Worm (Caenorhabditis elegans) whole organism, L4 larva: ENCODE measurements around the gene sulp-7.

ENCODE experiments used
- F26F4.8 ChIP-seq: fragments of 200-800 bp; sonication (Bioruptor generic); conservative IDR thresholded peaks from 2 replicates; pipeline ENCODE4 v1.3.6; 2022; ENCODE audit warnings: missing genetic modification characterization, missing compliant biosample characterization
- Y75B8A.6 ChIP-seq: fragments of 200-800 bp; sonication (Bioruptor generic); IDR thresholded peaks from 2 replicates; pipeline ENCODE4 v1.3.6; 2022; ENCODE audit warnings: missing genetic modification reagents, missing genetic modification characterization, missing compliant biosample characterization
- aha-1 ChIP-seq: fragments of 150-350 bp; peaks from one replicate; lab custom pipeline; 2014; ENCODE audit warnings: missing biosample characterization, missing genetic modification characterization
- ama-1 ChIP-seq: fragments of 150-350 bp; optimal IDR thresholded peaks from 2 replicates; lab custom pipeline; 2014; ENCODE audit warnings: inconsistent platforms, mixed read lengths
- ceh-28 ChIP-seq: fragments of 150-350 bp; optimal IDR thresholded peaks from 2 replicates; lab custom pipeline; 2014; ENCODE audit warnings: missing biosample characterization, missing genetic modification reagents, missing genetic modification characterization
- cey-2 ChIP-seq: sonication (generic microtip); optimal IDR thresholded peaks from 3 replicates; lab custom pipeline; 2017; ENCODE audit warnings: missing genetic modification characterization, mild to moderate bottlenecking, missing compliant biosample characterization, antibody characterized with exemption, borderline replicate concordance; ENCODE audit not compliant: insufficient read depth
- daf-12 ChIP-seq: fragments of 150-350 bp; optimal IDR thresholded peaks from 2 replicates; lab custom pipeline; 2014; ENCODE audit warnings: missing biosample characterization, missing genetic modification reagents, missing genetic modification characterization
- daf-16 ChIP-seq, 3 experiments: sonication (generic microtip); optimal IDR thresholded peaks; 2 replicates each; lab custom pipeline; 2016 to 2017; ENCODE audit warnings: missing genetic modification characterization in 3 of 3, missing genetic modification reagents in 3 of 3, mild to moderate bottlenecking in 2 of 3, missing compliant biosample characterization in 2 of 3, missing biosample characterization in 1 of 3, moderate library complexity in 1 of 3
- dmd-6 ChIP-seq: fragments of 200-800 bp; sonication (Bioruptor generic); IDR thresholded peaks from 2 replicates; pipeline ENCODE4 v1.3.6; 2022; ENCODE audit warnings: missing genetic modification reagents, missing genetic modification characterization, missing compliant biosample characterization
- dve-1 ChIP-seq: sonication (generic microtip); optimal IDR thresholded peaks from 2 replicates; lab custom pipeline; 2017; ENCODE audit warnings: antibody characterized with exemption, mild to moderate bottlenecking, missing genetic modification characterization, missing compliant biosample characterization; ENCODE audit not compliant: insufficient read depth
- hlh-11 ChIP-seq: fragments of 200-800 bp; sonication (Bioruptor generic); optimal IDR thresholded peaks from 2 replicates; lab custom pipeline; 2018; ENCODE audit warnings: mild to moderate bottlenecking, missing genetic modification characterization, missing compliant biosample characterization
- hlh-30 ChIP-seq: sonication (generic microtip); optimal IDR thresholded peaks from 2 replicates; lab custom pipeline; 2017; ENCODE audit warnings: antibody characterized with exemption, mild to moderate bottlenecking, missing genetic modification characterization, missing compliant biosample characterization; ENCODE audit not compliant: insufficient read depth
- hmg-1.1 ChIP-seq: fragments of 200-800 bp; sonication (Bioruptor generic); IDR thresholded peaks from 2 replicates; pipeline ENCODE4 v1.3.6; 2022; ENCODE audit warnings: missing genetic modification reagents, missing genetic modification characterization, missing compliant biosample characterization
- lin-13 ChIP-seq: fragments of 150-350 bp; optimal IDR thresholded peaks from 2 replicates; lab custom pipeline; 2014; ENCODE audit warnings: missing biosample characterization, missing genetic modification reagents, missing genetic modification characterization
- lin-15B ChIP-seq: fragments of 150-350 bp; sonication (generic microtip); optimal IDR thresholded peaks from 3 replicates; lab custom pipeline; 2014; ENCODE audit warnings: missing biosample characterization, missing genetic modification characterization
- lin-38 ChIP-seq: fragments of 200-800 bp; sonication (Bioruptor generic); IDR thresholded peaks from 2 replicates; pipeline ENCODE4 v1.3.6; 2022; ENCODE audit warnings: missing genetic modification reagents, missing genetic modification characterization, missing compliant biosample characterization
- lsy-2 ChIP-seq, 2 experiments: fragments of 150-350 bp in 1 of 2; sonication (generic microtip) in 1 of 2; optimal IDR thresholded peaks; 2 replicates each; lab custom pipeline; 2014 to 2017; ENCODE audit warnings: missing biosample characterization in 2 of 2, missing genetic modification characterization in 2 of 2
- madf-5 ChIP-seq, 2 experiments: fragments of 200-800 bp; sonication (Bioruptor generic); IDR thresholded peaks; 2 replicates each; pipeline ENCODE4 v1.3.6; 2022; ENCODE audit warnings: missing compliant biosample characterization in 2 of 2, missing genetic modification characterization in 2 of 2
- mdl-1 ChIP-seq, 2 experiments: fragments of 150-350 bp in 1 of 2; sonication (generic microtip) in 1 of 2; optimal IDR thresholded peaks; 2 replicates each; lab custom pipeline; 2014 to 2017; ENCODE audit warnings: missing biosample characterization in 2 of 2, missing genetic modification characterization in 2 of 2
- mdt-29 ChIP-seq: fragments of 200-800 bp; sonication (Bioruptor generic); IDR thresholded peaks from 2 replicates; pipeline ENCODE4 v1.3.6; 2022; ENCODE audit warnings: missing genetic modification reagents, missing genetic modification characterization, missing compliant biosample characterization
- mep-1 ChIP-seq: fragments of 150-350 bp; sonication (generic microtip); optimal IDR thresholded peaks from 3 replicates; lab custom pipeline; 2014; ENCODE audit warnings: missing biosample characterization, missing genetic modification characterization
- mes-2 ChIP-seq: sonication (generic microtip); optimal IDR thresholded peaks from 2 replicates; lab custom pipeline; 2016; ENCODE audit warnings: missing genotype, mild to moderate bottlenecking, missing genetic modification characterization, missing compliant biosample characterization; ENCODE audit not compliant: poor library complexity, severe bottlenecking
- mxl-2 ChIP-seq: fragments of 200-800 bp; sonication (Bioruptor generic); conservative IDR thresholded peaks from 2 replicates; pipeline ENCODE4 v1.3.6; 2022; ENCODE audit warnings: missing genetic modification reagents, missing genetic modification characterization, missing compliant biosample characterization
- mxl-3 ChIP-seq: fragments of 200-800 bp; sonication (Bioruptor generic); optimal IDR thresholded peaks from 2 replicates; lab custom pipeline; 2018; ENCODE audit warnings: mild to moderate bottlenecking, missing genetic modification characterization, missing compliant biosample characterization
- nhr-10 ChIP-seq: fragments of 150-350 bp; optimal IDR thresholded peaks from 2 replicates; lab custom pipeline; 2014; ENCODE audit warnings: missing biosample characterization, missing genetic modification characterization
- nhr-11 ChIP-seq: fragments of 150-350 bp; optimal IDR thresholded peaks from 2 replicates; lab custom pipeline; 2014; ENCODE audit warnings: missing biosample characterization, missing genetic modification characterization
- nhr-237 ChIP-seq: sonication (generic microtip); optimal IDR thresholded peaks from 2 replicates; lab custom pipeline; 2017; ENCODE audit warnings: missing biosample characterization, missing genetic modification characterization
- nhr-28 ChIP-seq: fragments of 150-350 bp; optimal IDR thresholded peaks from 2 replicates; lab custom pipeline; 2014; ENCODE audit warnings: missing biosample characterization, missing genetic modification characterization
- nhr-42 ChIP-seq: fragments of 200-800 bp; sonication (Bioruptor generic); IDR thresholded peaks from 2 replicates; pipeline ENCODE4 v1.3.6; 2022; ENCODE audit warnings: missing genetic modification characterization, missing compliant biosample characterization
- nhr-48 ChIP-seq: sonication (generic microtip); optimal IDR thresholded peaks from 2 replicates; lab custom pipeline; 2016; ENCODE audit warnings: mild to moderate bottlenecking, missing genetic modification characterization, missing compliant biosample characterization
- saeg-2 ChIP-seq: fragments of 200-800 bp; sonication (Bioruptor generic); IDR thresholded peaks from 2 replicates; pipeline ENCODE4 v1.3.6; 2022; ENCODE audit warnings: missing genetic modification reagents, missing genetic modification characterization, missing compliant biosample characterization
- snpc-1.2 ChIP-seq: fragments of 200-800 bp; sonication (Bioruptor generic); IDR thresholded peaks from 2 replicates; pipeline ENCODE4 v1.3.6; 2022; ENCODE audit warnings: missing genetic modification reagents, missing genetic modification characterization, missing compliant biosample characterization
- snpc-4 ChIP-seq: fragments of 150-350 bp; optimal IDR thresholded peaks from 2 replicates; lab custom pipeline; 2014; ENCODE audit warnings: missing biosample characterization, missing genetic modification characterization
- tra-1 ChIP-seq: fragments of 200-800 bp; sonication (Bioruptor generic); IDR thresholded peaks from 2 replicates; pipeline ENCODE4 v1.3.6; 2022; ENCODE audit warnings: missing genetic modification reagents, missing genetic modification characterization, missing compliant biosample characterization
- unc-39 ChIP-seq: sonication (generic microtip); optimal IDR thresholded peaks from 2 replicates; lab custom pipeline; 2017; ENCODE audit warnings: missing biosample characterization, missing genetic modification characterization
- unc-62 ChIP-seq, 3 experiments: fragments of 150-350 bp in 1 of 3; sonication (generic microtip); optimal IDR thresholded peaks in 2 of 3; peaks in 1 of 3; 1 replicate in 1 of 3; 2 replicates in 2 of 3; lab custom pipeline; 2014 to 2017; ENCODE audit warnings: missing biosample characterization in 3 of 3, missing genetic modification characterization in 3 of 3, missing genetic modification reagents in 3 of 3, missing genotype in 1 of 3
- vab-7 ChIP-seq: fragments of 200-800 bp; sonication (Bioruptor generic); IDR thresholded peaks from 2 replicates; pipeline ENCODE4 v1.3.6; 2022; ENCODE audit warnings: missing genetic modification reagents, missing genetic modification characterization, missing compliant biosample characterization
- zfp-3 ChIP-seq: fragments of 200-800 bp; sonication (Bioruptor generic); conservative IDR thresholded peaks from 2 replicates; pipeline ENCODE4 v1.3.6; 2022; ENCODE audit warnings: missing genetic modification reagents, missing genetic modification characterization, missing compliant biosample characterization
- zip-11 ChIP-seq: fragments of 200-800 bp; sonication (Bioruptor generic); IDR thresholded peaks from 2 replicates; pipeline ENCODE4 v1.3.6; 2022; ENCODE audit warnings: missing genetic modification characterization, missing compliant biosample characterization
- zip-2 ChIP-seq: fragments of 150-350 bp; optimal IDR thresholded peaks from 2 replicates; lab custom pipeline; 2014; ENCODE audit warnings: missing biosample characterization, missing genetic modification characterization

Gene sulp-7

DNA sequence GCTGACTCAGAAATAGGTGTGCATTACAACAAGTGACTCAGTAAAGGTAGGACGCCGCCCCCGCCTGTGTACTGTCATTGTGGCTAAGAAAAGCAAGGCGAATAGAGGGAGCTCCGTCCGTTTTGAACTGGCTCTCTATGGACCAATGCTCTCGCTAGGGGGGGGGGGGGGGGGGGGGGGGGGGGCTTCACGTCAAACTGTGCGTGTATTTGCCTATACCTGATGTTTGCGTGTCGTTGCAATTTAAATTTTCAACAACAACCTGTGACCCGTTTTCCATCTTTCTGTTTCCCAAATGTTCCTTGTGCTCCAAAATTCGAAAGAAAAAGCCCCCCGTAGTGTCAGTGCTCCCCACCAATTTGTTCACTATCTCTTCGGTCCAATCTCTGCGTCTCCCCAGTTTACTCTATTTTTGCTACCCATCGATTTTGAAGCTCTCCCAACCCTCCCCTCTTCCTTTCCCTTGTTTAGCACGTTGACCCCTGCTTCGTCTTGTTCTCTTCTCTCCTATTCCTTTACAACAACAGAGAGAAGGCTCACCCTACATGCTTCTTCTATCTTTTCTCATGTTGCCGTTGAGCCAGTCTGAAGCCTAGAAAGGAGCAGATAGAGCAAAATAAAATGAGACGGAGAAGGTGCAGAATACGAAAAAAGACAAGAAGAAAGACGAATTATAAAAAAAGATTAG, 45.9 kb upstream of the sulp-7 start (continued):
- TF ChIP-seq cey-2 (tag; lab: Kevin White, UChicago): no peak
- no peak for TF ChIP-seq snpc-4 (tag; lab: Kevin White, UChicago)
- TF ChIP-seq dmd-6 (GFP tag; lab: Robert Waterston, UW): no peak
- no peak for TF ChIP-seq nhr-42 (GFP tag; lab: Robert Waterston, UW)
- peak; percentile 4 for TF ChIP-seq aha-1 (tag; lab: Kevin White, UChicago)
- TF ChIP-seq mep-1 (tag; lab: Kevin White, UChicago): peak; percentile 50
- peak; percentile 28 for TF ChIP-seq ceh-28 (tag; lab: Kevin White, UChicago)
- no peak for TF ChIP-seq saeg-2 (GFP tag; lab: Robert Waterston, UW)
- TF ChIP-seq ama-1 (lab: Kevin White, UChicago): no peak
- TF ChIP-seq unc-62 (GFP tag; optimal IDR thresholded peaks at IDR 0.05 in 1 of 2; lab: Kevin White, UChicago): peak in 1 of 2 experiments; percentile 93
- no peak for TF ChIP-seq unc-62 (tag; optimal IDR thresholded peaks at IDR 0.05; lab: Kevin White, UChicago)
- TF ChIP-seq hmg-1.1 (GFP tag; lab: Robert Waterston, UW): peak; percentile 54
- no peak for TF ChIP-seq F26F4.8 (GFP tag; lab: Robert Waterston, UW)
- no peak for TF ChIP-seq mdt-29 (GFP tag; lab: Robert Waterston, UW)
- peak in 1 of 2 experiments; percentile 47 for TF ChIP-seq lsy-2 (tag; optimal IDR thresholded peaks at IDR 0.05; lab: Kevin White, UChicago)
- no peak for TF ChIP-seq nhr-10 (tag; lab: Kevin White, UChicago)
- no peak for TF ChIP-seq vab-7 (GFP tag; lab: Robert Waterston, UW)
- TF ChIP-seq zip-11 (GFP tag; lab: Robert Waterston, UW): no peak

DNA sequence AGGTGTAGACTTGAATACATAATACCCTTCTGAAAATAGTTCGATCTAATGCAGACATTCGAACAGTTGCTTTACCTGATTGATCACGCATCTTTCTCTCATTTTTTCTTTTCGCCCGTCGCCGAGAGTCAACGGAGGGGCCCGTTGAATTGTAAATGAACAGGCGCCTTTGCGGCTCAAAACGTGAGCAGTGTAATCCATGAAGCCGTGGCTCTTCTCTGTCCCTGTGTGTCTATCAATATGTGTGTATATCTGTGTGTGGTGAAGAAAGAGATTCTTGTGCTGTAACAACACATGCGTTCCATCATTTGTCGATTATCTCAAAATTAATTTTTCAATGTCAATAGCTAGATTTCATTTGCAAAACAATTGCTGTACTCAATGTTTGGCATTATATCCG, 44.9 kb upstream of the sulp-7 start:
- no peak for TF ChIP-seq lin-38 (GFP tag; lab: Robert Waterston, UW)
- no peak for TF ChIP-seq snpc-1.2 (GFP tag; lab: Robert Waterston, UW)
- no peak for TF ChIP-seq hmg-1.1 (GFP tag; lab: Robert Waterston, UW)
- no peak for TF ChIP-seq lin-13
- TF ChIP-seq hlh-11 (tag; lab: Kevin White, UChicago): peak; percentile 13
- TF ChIP-seq madf-5 (GFP tag; IDR thresholded peaks at IDR 0.05; lab: Robert Waterston, UW): no peak
- no peak for TF ChIP-seq nhr-42 (GFP tag; lab: Robert Waterston, UW)
- TF ChIP-seq zip-2 (tag; lab: Kevin White, UChicago): no peak
- TF ChIP-seq nhr-11 (tag; lab: Kevin White, UChicago): peak; percentile 53
- no peak for TF ChIP-seq mxl-3 (GFP tag; lab: Kevin White, UChicago)
- peak in 1 of 2 experiments; percentile 67 for TF ChIP-seq daf-16 (GFP tag; optimal IDR thresholded peaks at IDR 0.05; lab: Kevin White, UChicago)
- TF ChIP-seq daf-16 (tag; optimal IDR thresholded peaks at IDR 0.05; lab: Kevin White, UChicago): no peak

DNA sequence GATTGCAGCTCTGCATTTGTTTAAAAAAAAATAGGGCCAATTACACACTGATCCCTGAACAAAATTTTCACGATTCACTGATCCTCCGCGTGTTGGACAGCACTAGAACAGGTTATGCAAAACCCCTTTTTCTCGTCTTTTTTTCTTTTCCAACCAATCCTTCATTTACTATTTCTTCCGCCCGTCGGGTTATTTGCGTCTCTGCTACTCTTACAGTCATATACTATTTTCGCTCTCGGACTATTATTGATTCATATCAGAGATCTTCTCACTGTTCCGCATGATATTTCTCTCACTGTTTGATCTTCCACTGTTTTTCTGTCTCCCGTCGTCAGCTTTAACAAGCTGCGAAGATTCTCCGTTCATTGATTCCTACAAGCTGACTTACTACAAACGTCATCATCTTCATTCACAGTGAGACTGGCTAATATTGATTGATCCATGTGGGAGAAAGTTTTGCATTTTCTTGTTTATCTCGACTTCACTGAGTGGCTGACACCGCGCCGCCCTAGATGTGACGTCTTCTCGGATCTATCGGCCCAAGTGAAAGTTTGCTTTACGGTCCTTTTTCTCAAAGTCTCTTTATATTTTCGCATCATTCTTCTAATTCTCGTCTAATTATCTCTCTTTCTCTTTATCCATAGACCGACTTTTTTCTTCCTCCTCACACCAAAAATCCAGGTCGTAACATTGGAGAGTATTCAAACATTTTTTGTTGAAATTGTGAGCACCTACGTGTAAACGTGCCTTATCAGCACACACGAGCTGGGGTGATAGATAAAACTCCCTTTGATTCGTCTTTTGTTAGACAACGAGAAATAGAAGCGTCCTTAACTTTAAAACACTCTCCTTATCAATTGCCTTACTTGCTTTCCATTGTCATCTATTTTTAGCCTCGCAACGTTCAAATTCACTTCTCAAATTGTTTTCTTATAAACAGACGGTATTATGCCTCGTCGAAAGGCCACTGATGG, 44.1 kb upstream of the sulp-7 start:
- TF ChIP-seq nhr-237 (tag; lab: Kevin White, UChicago): no peak
- TF ChIP-seq nhr-28: peak; percentile 3
- TF ChIP-seq hlh-11 (tag; lab: Kevin White, UChicago): peak; percentile 30
- TF ChIP-seq lin-15B (tag; lab: Kevin White, UChicago): no peak
- TF ChIP-seq dmd-6 (GFP tag; lab: Robert Waterston, UW): peak; percentile 54
- peak; percentile 42 for TF ChIP-seq nhr-48
- TF ChIP-seq mdl-1 (tag; optimal IDR thresholded peaks at IDR 0.05; lab: Kevin White, UChicago): peak in 1 of 2 experiments; percentile 11
- TF ChIP-seq mes-2 (tag; lab: Kevin White, UChicago): peak; percentile 49
- TF ChIP-seq unc-62 (GFP tag; optimal IDR thresholded peaks at IDR 0.05 in 1 of 2; lab: Kevin White, UChicago): no peak
- TF ChIP-seq unc-62 (tag; optimal IDR thresholded peaks at IDR 0.05; lab: Kevin White, UChicago): no peak
- no peak for TF ChIP-seq daf-12 (tag; lab: Kevin White, UChicago)
- no peak for TF ChIP-seq unc-39 (tag; lab: Kevin White, UChicago)
- no peak for TF ChIP-seq hmg-1.1 (GFP tag; lab: Robert Waterston, UW)
- TF ChIP-seq zfp-3 (GFP tag; lab: Robert Waterston, UW): no peak
- TF ChIP-seq mxl-2 (GFP tag; lab: Robert Waterston, UW): no peak
- no peak for TF ChIP-seq tra-1 (GFP tag; lab: Robert Waterston, UW)
- TF ChIP-seq Y75B8A.6 (GFP tag; lab: Robert Waterston, UW): no peak
- peak; percentile 14 for TF ChIP-seq ceh-28 (tag; lab: Kevin White, UChicago)
- no peak for TF ChIP-seq daf-16 (GFP tag; optimal IDR thresholded peaks at IDR 0.05; lab: Kevin White, UChicago)
- peak; percentile 85 for TF ChIP-seq daf-16 (tag; optimal IDR thresholded peaks at IDR 0.05; lab: Kevin White, UChicago)
- TF ChIP-seq mxl-3 (GFP tag; lab: Kevin White, UChicago): peak; percentile 11
- TF ChIP-seq hlh-30: peak; percentile 21
- peak; percentile 39 for TF ChIP-seq dve-1 (tag; lab: Kevin White, UChicago)
- TF ChIP-seq aha-1 (tag; lab: Kevin White, UChicago): peak; percentile 74
